Worm (Caenorhabditis elegans) whole organism, young adult: ENCODE measurements around the gene nsph-3.2.

Experiments
- D2030.7 ChIP-seq: fragments of 200-800 bp; sonication (Bioruptor generic); IDR thresholded peaks from 2 replicates; pipeline ENCODE4 v1.3.6; 2022; ENCODE audit warnings: missing genetic modification reagents, missing genetic modification characterization, missing compliant biosample characterization
- bed-2 ChIP-seq: fragments of 200-800 bp; sonication (Bioruptor generic); IDR thresholded peaks from 2 replicates; pipeline ENCODE4 v1.3.6; 2022; ENCODE audit warnings: missing genetic modification reagents, missing genetic modification characterization, missing compliant biosample characterization
- ceh-100 ChIP-seq: fragments of 200-800 bp; sonication (Bioruptor generic); IDR thresholded peaks from 2 replicates; pipeline ENCODE4 v1.3.6; 2022; ENCODE audit warnings: missing genetic modification reagents, missing genetic modification characterization, missing compliant biosample characterization
- ets-4 ChIP-seq: fragments of 200-800 bp; sonication (Bioruptor generic); optimal IDR thresholded peaks from 2 replicates; lab custom pipeline; 2018; ENCODE audit warnings: mild to moderate bottlenecking, missing genetic modification characterization, missing compliant biosample characterization
- lag-1 ChIP-seq: fragments of 200-800 bp; sonication (Bioruptor generic); IDR thresholded peaks from 2 replicates; pipeline ENCODE4 v1.3.6; 2022; ENCODE audit warnings: missing genetic modification reagents, missing genetic modification characterization, missing compliant biosample characterization
- lin-40 ChIP-seq: sonication (generic microtip); optimal IDR thresholded peaks from 2 replicates; lab custom pipeline; 2016; ENCODE audit warnings: missing genetic modification characterization, mild to moderate bottlenecking, missing compliant biosample characterization, missing genotype, missing genetic modification reagents
- snpc-4 ChIP-seq, 5 experiments: fragments of 150-350 bp in 1 of 5; sonication (generic microtip) in 4 of 5; optimal IDR thresholded peaks; 2 replicates each; lab custom pipeline; 2014 to 2018; ENCODE audit warnings: missing genetic modification characterization in 5 of 5, missing biosample characterization in 3 of 5, antibody characterized with exemption in 2 of 5, mild to moderate bottlenecking in 2 of 5, missing compliant biosample characterization in 2 of 5, missing genotype in 2 of 5, moderate library complexity in 2 of 5, missing genetic modification reagents in 1 of 5
- unc-62 ChIP-seq: fragments of 150-350 bp; optimal IDR thresholded peaks from 2 replicates; lab custom pipeline; 2014; ENCODE audit warnings: missing biosample characterization, missing genetic modification reagents, missing genetic modification characterization
- zim-3 ChIP-seq: sonication (generic microtip); optimal IDR thresholded peaks from 2 replicates; lab custom pipeline; 2017; ENCODE audit warnings: mild to moderate bottlenecking, missing genetic modification characterization, moderate library complexity, missing compliant biosample characterization
- ztf-25 ChIP-seq: fragments of 200-800 bp; sonication (Bioruptor generic); IDR thresholded peaks from 2 replicates; pipeline ENCODE4 v1.3.6; 2022; ENCODE audit warnings: missing genetic modification reagents, missing genetic modification characterization, missing compliant biosample characterization

DNA sequence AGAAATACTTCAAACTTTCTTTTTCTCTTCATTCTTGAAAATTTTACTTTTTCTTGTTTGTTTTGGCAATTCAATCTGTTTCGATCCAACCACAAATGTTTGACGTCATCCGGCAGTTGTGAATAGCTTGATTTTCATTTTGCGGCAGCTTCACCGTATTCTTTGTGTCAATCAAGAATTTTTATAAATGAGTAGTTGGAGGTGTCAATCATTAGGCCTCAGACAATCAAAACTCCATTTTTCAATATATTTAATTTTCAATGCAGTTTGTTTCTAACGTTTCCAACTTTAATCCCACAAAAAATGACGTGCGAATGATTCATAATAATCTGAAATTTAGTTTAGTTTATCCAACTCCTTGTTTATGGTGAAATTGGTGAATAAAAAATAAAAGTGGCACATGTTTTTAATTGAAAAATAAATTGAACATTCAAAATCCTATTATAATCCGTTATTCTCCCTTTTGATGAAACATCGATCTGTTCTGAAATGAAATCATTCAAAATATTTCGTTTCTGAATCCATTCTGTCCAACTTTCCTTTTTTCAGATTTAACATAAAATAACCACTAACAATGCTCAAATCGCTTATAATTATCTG, 44.9 kb downstream of the nsph-3.2 start, which contains the start of gene ttr-53:
- TF ChIP-seq lag-1 (GFP tag; lab: Robert Waterston, UW) (no peak), bed-2 (GFP tag; lab: Robert Waterston, UW) (no peak), snpc-4 (GFP tag; optimal IDR thresholded peaks at IDR 0.05; lab: Kevin White, UChicago) (no peak), snpc-4 (tag; optimal IDR thresholded peaks at IDR 0.05; lab: Kevin White, UChicago) (no peak), zim-3 (tag; lab: Kevin White, UChicago) (no peak), lin-40 (no peak), ets-4 (GFP tag; lab: Kevin White, UChicago) (no peak), unc-62 (no peak), D2030.7 (no peak), ztf-25 (GFP tag; lab: Robert Waterston, UW) (no peak), ceh-100 (GFP tag; lab: Robert Waterston, UW) (no peak)
